Fruit fly (Drosophila melanogaster) Kc167 (cell line): Measurements from ENCODE around the gene Vps13B.

Experiments used
- Myc ChIP-seq: fragments of >200 bp; optimal IDR thresholded peaks from 2 replicates; lab custom pipeline; 2017; ENCODE audit warnings: missing external identifiers
- Sin3A ChIP-seq: fragments of >200 bp; optimal IDR thresholded peaks from 2 replicates; lab custom pipeline; 2018; ENCODE audit warnings: missing external identifiers
- h ChIP-seq: fragments of >200 bp; optimal IDR thresholded peaks from 3 replicates; lab custom pipeline; 2018; ENCODE audit warnings: missing external identifiers
- insv ChIP-seq: fragments of >200 bp; optimal IDR thresholded peaks from 3 replicates; lab custom pipeline; 2018; ENCODE audit warnings: missing external identifiers
- psq ChIP-seq: fragments of >200 bp; optimal IDR thresholded peaks from 2 replicates; lab custom pipeline; 2017; ENCODE audit warnings: missing external identifiers
- ttk ChIP-seq: sonication (Bioruptor generic); optimal IDR thresholded peaks from 2 replicates; lab custom pipeline; 2017; ENCODE audit warnings: missing external identifiers

The Vps13B gene

DNA sequence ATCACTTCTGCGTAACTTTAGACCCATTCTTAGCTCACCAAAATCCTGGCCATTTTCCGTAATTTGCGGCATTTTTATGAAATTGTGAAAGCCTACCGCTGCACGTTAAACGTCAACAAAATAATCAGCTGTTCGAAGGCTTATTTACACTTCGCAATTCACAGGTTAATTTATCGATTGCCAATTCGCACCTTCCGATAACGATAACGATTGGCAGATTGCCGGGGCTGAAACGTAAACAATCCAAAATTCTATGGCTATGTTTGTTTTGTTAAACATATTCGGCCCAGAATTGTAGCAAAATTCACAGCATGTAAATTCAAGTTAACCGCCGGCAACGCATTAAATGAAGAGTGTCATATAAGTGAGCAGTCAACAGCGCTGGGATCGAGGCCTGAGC, at the start of gene Vps13B, which contains the start of gene eIF2Balpha:
Gene Vps13B, plus strand, starts transcription at position 223 of the 400 bp plus-strand sequence.
Gene eIF2Balpha, minus strand, starts transcription at position 133 of the 400 bp plus-strand sequence.
- TF ChIP-seq ttk (lab: Kevin White, UChicago) (no peak), insv (lab: Kevin White, UChicago) (no peak), Sin3A (lab: Kevin White, UChicago) (no peak), h (lab: Kevin White, UChicago) (no peak), Myc (no peak), psq (lab: Kevin White, UChicago) (no peak)

DNA sequence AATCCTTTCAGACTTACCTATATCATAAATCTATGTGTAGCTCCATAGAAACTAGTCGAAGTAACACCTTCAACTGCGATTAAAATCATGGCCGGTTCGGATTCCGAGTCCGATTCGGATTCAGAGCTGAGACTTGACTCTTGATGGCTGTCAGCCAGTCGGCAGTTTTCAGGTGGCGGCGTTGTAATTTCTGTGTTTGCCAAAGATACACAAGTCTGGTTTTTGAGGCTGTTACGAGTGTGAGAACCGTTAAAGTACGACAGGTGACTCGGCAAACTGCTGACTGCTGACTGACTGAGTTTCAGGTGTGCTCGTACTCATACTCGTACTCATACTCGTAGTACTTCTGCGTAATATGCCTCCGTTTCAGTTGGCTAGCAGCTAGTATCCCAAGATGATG, 44.6 kb upstream of the Vps13B start:
- no peak for TF ChIP-seq Myc
- no peak for TF ChIP-seq psq (lab: Kevin White, UChicago)
- no peak for TF ChIP-seq Sin3A (lab: Kevin White, UChicago)
- TF ChIP-seq h (lab: Kevin White, UChicago), result no peak

- no peak for TF ChIP-seq Myc
- no peak for TF ChIP-seq insv (lab: Kevin White, UChicago)
- TF ChIP-seq psq (lab: Kevin White, UChicago), result no peak
- no peak for TF ChIP-seq h (lab: Kevin White, UChicago)
- TF ChIP-seq Sin3A (lab: Kevin White, UChicago), result no peak
- TF ChIP-seq ttk (lab: Kevin White, UChicago), result no peak
Observed at dm6 chr3R:29893030-29893429, 42.7 kb upstream of the Vps13B start.

DNA sequence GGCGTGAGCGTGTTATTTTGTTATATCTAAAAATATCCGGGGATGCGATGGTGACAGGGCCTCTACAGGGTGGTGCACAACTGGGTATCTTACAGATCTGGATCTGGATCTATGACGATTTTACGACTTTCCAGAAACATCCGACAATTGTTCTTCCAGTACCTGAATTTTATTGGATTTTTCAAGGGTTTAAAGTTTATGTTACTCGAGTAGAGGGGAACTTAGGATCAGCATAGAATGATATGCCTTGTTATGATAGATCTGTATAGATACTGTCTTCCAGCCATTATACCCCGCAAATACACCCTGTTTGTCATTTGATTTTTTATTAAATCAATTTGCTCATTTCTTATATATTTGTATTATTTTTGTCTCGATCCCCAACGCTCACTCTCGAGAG, 41.4 kb upstream of the Vps13B start:
- no peak for TF ChIP-seq Myc
- no peak for TF ChIP-seq Sin3A (lab: Kevin White, UChicago)
- no peak for TF ChIP-seq h (lab: Kevin White, UChicago)
- no peak for TF ChIP-seq ttk (lab: Kevin White, UChicago)
- TF ChIP-seq psq (lab: Kevin White, UChicago), result no peak
- no peak for TF ChIP-seq insv (lab: Kevin White, UChicago)

DNA sequence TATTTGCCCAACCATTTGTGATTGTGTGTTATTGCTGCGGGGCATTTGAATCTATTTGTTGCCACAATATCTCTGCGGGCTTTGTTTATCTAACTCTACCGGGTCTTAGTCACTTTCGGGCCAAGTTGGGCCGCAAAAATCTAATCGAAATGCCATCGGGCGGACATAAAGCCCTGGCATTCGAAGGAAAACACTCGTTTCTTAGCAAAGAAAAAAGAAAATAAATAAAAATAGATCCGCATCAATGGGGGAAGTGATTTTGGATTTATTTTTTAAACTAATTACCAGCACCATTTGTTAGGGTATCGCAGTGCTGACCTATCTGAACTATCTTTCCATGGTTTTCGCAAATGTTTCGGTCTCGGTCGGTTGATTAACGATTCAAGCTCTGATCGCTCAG, 37.2 kb upstream of the Vps13B start:
- no peak for TF ChIP-seq Sin3A (lab: Kevin White, UChicago)
- no peak for TF ChIP-seq insv (lab: Kevin White, UChicago)
- TF ChIP-seq h (lab: Kevin White, UChicago), result no peak
- no peak for TF ChIP-seq Myc
- TF ChIP-seq ttk (lab: Kevin White, UChicago), result no peak
- TF ChIP-seq psq (lab: Kevin White, UChicago), result no peak

- no peak for TF ChIP-seq psq (lab: Kevin White, UChicago)
- no peak for TF ChIP-seq ttk (lab: Kevin White, UChicago)
- no peak for TF ChIP-seq h (lab: Kevin White, UChicago)
- no peak for TF ChIP-seq Sin3A (lab: Kevin White, UChicago)
- TF ChIP-seq insv (lab: Kevin White, UChicago), result no peak
- TF ChIP-seq Myc, result no peak
Observed at dm6 chr3R:29899635-29900034, 36.1 kb upstream of the Vps13B start.

- TF ChIP-seq psq (lab: Kevin White, UChicago) (no peak), ttk (lab: Kevin White, UChicago) (no peak), Sin3A (lab: Kevin White, UChicago) (no peak), h (lab: Kevin White, UChicago) (no peak), insv (lab: Kevin White, UChicago) (no peak), Myc (no peak)
Observed at dm6 chr3R:29903775-29904356, 31.9 kb upstream of the Vps13B start, which contains the start of gene CG15517. CG15517 (minus strand) TSS chr3R:29903825.

DNA sequence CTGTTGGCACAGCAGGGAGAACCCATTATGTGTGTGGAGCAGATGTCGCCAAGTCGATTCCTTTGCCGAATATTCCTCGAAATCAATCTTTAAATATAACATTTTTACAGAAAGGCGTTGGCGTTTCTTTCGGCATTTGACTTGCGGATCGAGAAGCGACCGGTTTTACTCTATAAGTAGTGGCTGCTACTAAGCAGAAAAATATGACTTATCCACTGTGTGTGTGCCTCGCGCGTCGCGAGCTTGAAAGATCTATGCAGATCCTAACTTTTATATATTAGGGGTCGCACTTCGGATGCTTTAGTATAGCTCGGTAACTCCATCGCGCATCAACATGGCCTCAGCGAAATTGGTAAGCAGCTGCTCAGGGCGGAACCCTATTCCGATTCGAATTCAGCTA, 30.6 kb upstream of the Vps13B start, which contains the start of gene CG15515:
Gene CG15515, plus strand, starts transcription at position 301 of the 400 bp plus-strand sequence.
- no peak for TF ChIP-seq psq (lab: Kevin White, UChicago)
- no peak for TF ChIP-seq insv (lab: Kevin White, UChicago)
- no peak for TF ChIP-seq ttk (lab: Kevin White, UChicago)
- no peak for TF ChIP-seq Sin3A (lab: Kevin White, UChicago)
- TF ChIP-seq Myc, result no peak
- no peak for TF ChIP-seq h (lab: Kevin White, UChicago)

DNA sequence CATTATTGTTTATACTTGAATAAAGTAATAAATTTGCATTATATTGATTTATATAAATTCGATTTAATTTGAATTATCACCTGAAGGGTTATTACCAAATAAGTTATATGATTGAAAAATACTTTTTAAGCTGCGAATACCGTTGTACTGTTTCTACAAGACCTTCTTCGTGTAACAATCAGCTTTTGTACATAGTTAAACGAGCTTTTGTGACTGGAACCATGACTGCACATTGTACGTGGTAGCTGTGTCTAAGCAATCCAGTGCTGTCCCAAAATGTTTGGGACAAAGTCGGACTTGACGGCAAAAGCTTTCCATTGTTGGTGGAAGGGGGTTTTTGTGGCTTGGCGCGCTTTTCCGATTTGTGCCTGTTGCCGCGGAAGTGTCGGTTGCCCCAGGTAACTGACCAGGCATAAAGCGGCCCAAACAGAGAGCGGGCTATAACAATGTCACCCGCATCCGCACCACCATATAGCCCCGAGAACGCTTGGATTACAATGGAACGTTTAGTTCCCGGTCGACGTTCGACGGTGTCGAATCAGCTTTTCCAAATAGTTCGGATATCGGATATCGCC, 28.1 kb upstream of the Vps13B start, which contains the start of gene CG31036:
Gene CG31036, plus strand, starts transcription at position 507 of the 575 bp plus-strand sequence.
- TF ChIP-seq psq (lab: Kevin White, UChicago) (no peak), h (lab: Kevin White, UChicago) (no peak), Sin3A (lab: Kevin White, UChicago) (no peak), ttk (lab: Kevin White, UChicago) (no peak), Myc (no peak), insv (lab: Kevin White, UChicago) (no peak)

dm6 chr3R:29914246-29914645, 21.5 kb upstream of the Vps13B start, which contains the start of gene Capa:
Capa (minus strand) TSS chr3R:29914346.
- TF ChIP-seq Myc (no peak), h (lab: Kevin White, UChicago) (no peak), ttk (lab: Kevin White, UChicago) (no peak), psq (lab: Kevin White, UChicago) (no peak), insv (lab: Kevin White, UChicago) (no peak), Sin3A (lab: Kevin White, UChicago) (no peak)

- TF ChIP-seq ttk (lab: Kevin White, UChicago), result no peak
- no peak for TF ChIP-seq psq (lab: Kevin White, UChicago)
- TF ChIP-seq insv (lab: Kevin White, UChicago), result no peak
- no peak for TF ChIP-seq Sin3A (lab: Kevin White, UChicago)
- TF ChIP-seq Myc, result no peak
- TF ChIP-seq h (lab: Kevin White, UChicago), result no peak
Observed at dm6 chr3R:29920189-29920588, 15.6 kb upstream of the Vps13B start, which contains the start of gene trp. trp (minus strand) TSS chr3R:29920289.
